Worm (Caenorhabditis elegans) whole organism, young adult: ENCODE results near the gene his-62.

Source experiments
- B0336.3 ChIP-seq: fragments of 200-800 bp; sonication (Bioruptor generic); IDR thresholded peaks from 2 replicates; pipeline ENCODE4 v1.3.6; 2022; ENCODE audit warnings: missing genetic modification characterization, missing compliant biosample characterization
- C17E4.6 ChIP-seq: fragments of 200-800 bp; sonication (Bioruptor generic); IDR thresholded peaks from 2 replicates; pipeline ENCODE4 v1.3.6; 2022; ENCODE audit warnings: missing genetic modification reagents, missing genetic modification characterization, missing compliant biosample characterization
- D2030.7 ChIP-seq: fragments of 200-800 bp; sonication (Bioruptor generic); IDR thresholded peaks from 2 replicates; pipeline ENCODE4 v1.3.6; 2022; ENCODE audit warnings: missing genetic modification reagents, missing genetic modification characterization, missing compliant biosample characterization
- F37B4.10 ChIP-seq: fragments of 200-800 bp; sonication (Bioruptor generic); IDR thresholded peaks from 2 replicates; pipeline ENCODE4 v1.3.6; 2022; ENCODE audit warnings: missing genetic modification characterization, missing compliant biosample characterization
- F39B2.1 ChIP-seq: fragments of 200-800 bp; sonication (Bioruptor generic); IDR thresholded peaks from 2 replicates; pipeline ENCODE4 v1.3.6; 2022; ENCODE audit warnings: missing genetic modification reagents, missing genetic modification characterization, missing compliant biosample characterization
- Y53G8AR.9 ChIP-seq: fragments of 200-800 bp; sonication (Bioruptor generic); conservative IDR thresholded peaks from 2 replicates; pipeline ENCODE4 v1.3.6; 2022; ENCODE audit warnings: missing genetic modification reagents, missing genetic modification characterization, missing compliant biosample characterization
- Y67H2A.10 ChIP-seq: fragments of 200-800 bp; sonication (Bioruptor generic); conservative IDR thresholded peaks from 2 replicates; pipeline ENCODE4 v1.3.6; 2022; ENCODE audit warnings: missing genetic modification reagents, missing genetic modification characterization, missing compliant biosample characterization
- ZK185.1 ChIP-seq: sonication (generic microtip); optimal IDR thresholded peaks from 2 replicates; lab custom pipeline; 2016; ENCODE audit warnings: mild to moderate bottlenecking, missing genetic modification characterization, missing compliant biosample characterization; ENCODE audit not compliant: poor library complexity, severe bottlenecking
- athp-1 ChIP-seq: sonication (generic microtip); optimal IDR thresholded peaks from 2 replicates; lab custom pipeline; 2017; ENCODE audit warnings: mild to moderate bottlenecking, missing genetic modification characterization, missing compliant biosample characterization
- attf-5 ChIP-seq: fragments of 200-800 bp; sonication (Bioruptor generic); optimal IDR thresholded peaks from 2 replicates; lab custom pipeline; 2018; ENCODE audit warnings: mild to moderate bottlenecking, missing genetic modification characterization, missing compliant biosample characterization
- attf-6 ChIP-seq: fragments of 200-800 bp; sonication (Bioruptor generic); IDR thresholded peaks from 2 replicates; pipeline ENCODE4 v1.3.6; 2022; ENCODE audit warnings: missing genetic modification reagents, missing genetic modification characterization, missing compliant biosample characterization
- cebp-2 ChIP-seq: fragments of 200-800 bp; sonication (Bioruptor generic); IDR thresholded peaks from 2 replicates; pipeline ENCODE4 v1.3.6; 2022; ENCODE audit warnings: missing genetic modification characterization, missing compliant biosample characterization
- ceh-91 ChIP-seq: fragments of 200-800 bp; sonication (Bioruptor generic); IDR thresholded peaks from 2 replicates; pipeline ENCODE4 v1.3.6; 2022; ENCODE audit warnings: missing genetic modification reagents, missing genetic modification characterization, missing compliant biosample characterization
- die-1 ChIP-seq: sonication (generic microtip); optimal IDR thresholded peaks from 2 replicates; lab custom pipeline; 2016; ENCODE audit warnings: missing genotype, mild to moderate bottlenecking, missing genetic modification characterization, missing compliant biosample characterization
- egl-44 ChIP-seq: fragments of 200-800 bp; sonication (Bioruptor generic); IDR thresholded peaks from 2 replicates; pipeline ENCODE4 v1.3.6; 2022; ENCODE audit warnings: missing genetic modification reagents, missing genetic modification characterization, missing compliant biosample characterization
- ekl-4 ChIP-seq: fragments of 200-800 bp; sonication (Bioruptor generic); IDR thresholded peaks from 2 replicates; pipeline ENCODE4 v1.3.6; 2022; ENCODE audit warnings: missing genetic modification reagents, missing genetic modification characterization, missing compliant biosample characterization
- hrde-1 ChIP-seq: sonication (generic microtip); optimal IDR thresholded peaks from 2 replicates; lab custom pipeline; 2016; ENCODE audit warnings: missing genetic modification characterization, mild to moderate bottlenecking, missing compliant biosample characterization, moderate library complexity, missing genotype, missing genetic modification reagents, borderline replicate concordance
- hsf-1 ChIP-seq: fragments of 200-800 bp; sonication (Bioruptor generic); IDR thresholded peaks from 2 replicates; pipeline ENCODE4 v1.3.6; 2022; ENCODE audit warnings: missing genetic modification reagents, missing genetic modification characterization, missing compliant biosample characterization
- let-607 ChIP-seq, 2 experiments: fragments of 200-800 bp in 1 of 2; sonication (Bioruptor generic) in 1 of 2; sonication (generic microtip) in 1 of 2; optimal IDR thresholded peaks; 2 replicates each; lab custom pipeline; 2016 to 2018; ENCODE audit warnings: mild to moderate bottlenecking in 2 of 2, missing compliant biosample characterization in 2 of 2, missing genetic modification characterization in 2 of 2, moderate library complexity in 2 of 2, missing genotype in 1 of 2
- lin-26 ChIP-seq: fragments of 200-800 bp; sonication (Bioruptor generic); IDR thresholded peaks from 2 replicates; pipeline ENCODE4 v1.3.6; 2022; ENCODE audit warnings: missing genetic modification reagents, missing genetic modification characterization, missing compliant biosample characterization
- lin-54 ChIP-seq: fragments of 200-800 bp; sonication (Bioruptor generic); optimal IDR thresholded peaks from 2 replicates; lab custom pipeline; 2018; ENCODE audit warnings: mild to moderate bottlenecking, missing genetic modification characterization, missing compliant biosample characterization
- lsl-1 ChIP-seq: fragments of 200-800 bp; sonication (Bioruptor generic); optimal IDR thresholded peaks from 2 replicates; lab custom pipeline; 2018; ENCODE audit warnings: mild to moderate bottlenecking, missing genetic modification characterization, moderate library complexity, missing compliant biosample characterization
- madf-6 ChIP-seq: fragments of 200-800 bp; sonication (Bioruptor generic); IDR thresholded peaks from 2 replicates; pipeline ENCODE4 v1.3.6; 2022; ENCODE audit warnings: missing genetic modification reagents, missing genetic modification characterization, missing compliant biosample characterization
- mel-28 ChIP-seq: sonication (generic microtip); optimal IDR thresholded peaks from 2 replicates; lab custom pipeline; 2016; ENCODE audit warnings: borderline replicate concordance, mild to moderate bottlenecking, missing genetic modification characterization, missing compliant biosample characterization
- nfya-1 ChIP-seq: sonication (generic microtip); optimal IDR thresholded peaks from 2 replicates; lab custom pipeline; 2017; ENCODE audit warnings: antibody characterized with exemption, missing compliant biosample characterization, missing genetic modification characterization, borderline replicate concordance; ENCODE audit not compliant: insufficient read depth
- rec-8 ChIP-seq, 2 experiments: sonication (generic microtip); optimal IDR thresholded peaks; 2 replicates each; lab custom pipeline; 2016; ENCODE audit warnings: mild to moderate bottlenecking in 2 of 2, missing genetic modification characterization in 2 of 2, missing genetic modification reagents in 2 of 2, missing genotype in 2 of 2, missing biosample characterization in 1 of 2, missing compliant biosample characterization in 1 of 2, moderate library complexity in 1 of 2
- snpc-4 ChIP-seq, 5 experiments: fragments of 150-350 bp in 1 of 5; sonication (generic microtip) in 4 of 5; optimal IDR thresholded peaks; 2 replicates each; lab custom pipeline; 2014 to 2018; ENCODE audit warnings: missing genetic modification characterization in 5 of 5, missing biosample characterization in 3 of 5, antibody characterized with exemption in 2 of 5, mild to moderate bottlenecking in 2 of 5, missing compliant biosample characterization in 2 of 5, missing genotype in 2 of 5, moderate library complexity in 2 of 5, missing genetic modification reagents in 1 of 5
- tbp1 ChIP-seq: fragments of 200-800 bp; sonication (Bioruptor generic); optimal IDR thresholded peaks from 2 replicates; lab custom pipeline; 2018; ENCODE audit warnings: mild to moderate bottlenecking, missing genetic modification characterization, missing compliant biosample characterization
- tlf-1 ChIP-seq: fragments of 200-800 bp; sonication (Bioruptor generic); optimal IDR thresholded peaks from 2 replicates; lab custom pipeline; 2018; ENCODE audit warnings: mild to moderate bottlenecking, missing genetic modification characterization, missing compliant biosample characterization
- xnd-1 ChIP-seq: sonication (generic microtip); optimal IDR thresholded peaks from 2 replicates; lab custom pipeline; 2016; ENCODE audit warnings: missing genotype, missing genetic modification reagents, missing genetic modification characterization, missing compliant biosample characterization
- ztf-22 ChIP-seq: fragments of 200-800 bp; sonication (Bioruptor generic); optimal IDR thresholded peaks from 2 replicates; lab custom pipeline; 2018; ENCODE audit warnings: mild to moderate bottlenecking, missing genetic modification characterization, moderate library complexity, missing compliant biosample characterization
- ztf-6 ChIP-seq: fragments of 200-800 bp; sonication (Bioruptor generic); IDR thresholded peaks from 2 replicates; pipeline ENCODE4 v1.3.6; 2022; ENCODE audit warnings: missing genetic modification reagents, missing genetic modification characterization, missing compliant biosample characterization

his-62 gene

DNA sequence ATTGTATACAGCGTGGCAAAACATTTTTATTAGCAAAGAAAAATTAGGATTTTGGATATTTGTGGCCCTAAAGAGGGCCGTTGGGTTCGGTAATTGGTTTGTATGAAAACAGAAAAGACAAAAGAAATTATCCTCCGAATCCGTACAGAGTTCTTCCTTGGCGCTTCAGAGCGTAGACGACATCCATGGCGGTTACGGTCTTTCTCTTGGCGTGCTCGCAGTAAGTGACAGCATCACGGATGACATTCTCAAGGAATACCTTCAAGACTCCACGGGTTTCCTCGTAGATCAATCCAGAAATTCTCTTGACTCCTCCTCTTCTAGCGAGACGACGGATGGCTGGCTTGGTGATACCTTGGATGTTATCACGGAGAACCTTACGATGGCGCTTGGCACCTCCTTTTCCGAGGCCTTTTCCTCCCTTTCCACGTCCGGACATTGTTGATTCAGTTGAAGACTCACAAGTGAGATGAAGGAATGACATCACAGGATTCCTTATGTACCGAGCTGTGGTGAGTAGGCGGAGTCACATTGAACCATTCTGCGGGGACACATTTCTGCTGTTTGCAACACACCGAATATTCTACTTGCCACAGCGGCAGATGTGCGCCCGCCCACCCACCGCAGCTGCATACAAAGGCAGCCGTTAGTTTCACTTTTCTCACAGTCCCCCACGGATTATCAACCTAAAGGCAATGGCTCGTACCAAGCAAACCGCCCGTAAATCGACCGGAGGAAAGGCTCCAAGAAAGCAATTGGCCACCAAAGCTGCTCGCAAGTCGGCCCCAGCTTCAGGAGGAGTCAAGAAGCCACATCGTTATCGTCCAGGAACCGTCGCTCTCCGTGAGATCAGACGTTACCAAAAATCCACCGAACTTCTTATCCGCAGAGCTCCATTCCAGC, 1.5 kb downstream of the his-62 start, which contains the start of the genes his-60 and his-59 (continued):
- TF ChIP-seq ztf-6 (GFP tag; lab: Robert Waterston, UW), result no peak
- peak; percentile 59 for TF ChIP-seq lsl-1 (GFP tag; lab: Kevin White, UChicago)
- peak; percentile 9 for TF ChIP-seq attf-5 (GFP tag; lab: Kevin White, UChicago)
- TF ChIP-seq ztf-22 (GFP tag; lab: Kevin White, UChicago), result no peak
- TF ChIP-seq Y67H2A.10, result no peak
- TF ChIP-seq die-1 (tag; lab: Kevin White, UChicago), result peak; percentile 43
- peak; percentile 88 for TF ChIP-seq egl-44 (GFP tag; lab: Robert Waterston, UW)
- no peak; the same call in 1 of the 2 replicates for TF ChIP-seq ceh-91 (GFP tag; lab: Robert Waterston, UW)
- peak; percentile 77 for TF ChIP-seq B0336.3 (GFP tag; lab: Robert Waterston, UW)
- TF ChIP-seq let-607 (tag; optimal IDR thresholded peaks at IDR 0.05; lab: Kevin White, UChicago), result no peak

DNA sequence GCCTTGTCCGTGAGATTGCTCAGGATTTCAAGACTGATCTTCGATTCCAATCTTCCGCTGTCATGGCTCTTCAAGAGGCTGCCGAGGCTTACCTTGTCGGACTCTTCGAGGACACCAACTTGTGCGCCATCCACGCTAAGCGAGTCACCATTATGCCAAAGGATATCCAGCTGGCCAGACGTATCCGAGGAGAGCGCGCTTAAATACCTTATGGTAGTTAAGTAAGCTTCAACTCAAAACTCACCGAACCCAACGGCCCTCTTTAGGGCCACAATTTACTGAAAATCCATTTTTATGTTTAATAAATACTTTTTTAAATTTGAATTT, 2.1 kb downstream of the his-62 start:
- TF ChIP-seq xnd-1 (tag; lab: Kevin White, UChicago) (peak; percentile 3), tbp1 (GFP tag; lab: Kevin White, UChicago) (peak; percentile 34), ZK185.1 (no peak), C17E4.6 (peak; percentile 51), lin-26 (GFP tag; lab: Robert Waterston, UW) (peak; percentile 84), snpc-4 (GFP tag; optimal IDR thresholded peaks at IDR 0.05; lab: Kevin White, UChicago) (no peak), snpc-4 (tag; optimal IDR thresholded peaks at IDR 0.05; lab: Kevin White, UChicago) (peak in 1 of 4 experiments; percentile 75), tlf-1 (GFP tag; lab: Kevin White, UChicago) (peak; percentile 51), Y53G8AR.9 (GFP tag; lab: Robert Waterston, UW) (peak; percentile 85), D2030.7 (GFP tag; lab: Robert Waterston, UW) (no peak), nfya-1 (tag; lab: Kevin White, UChicago) (no peak), hsf-1 (GFP tag; lab: Robert Waterston, UW) (0 out of 2 replicates have a peak, but pooled peaks have one; percentile 50), hrde-1 (peak; percentile 91), madf-6 (GFP tag; lab: Robert Waterston, UW) (peak; percentile 63), ekl-4 (GFP tag; lab: Robert Waterston, UW) (peak; percentile 57; the same call in 1 of the 2 replicates), attf-6 (peak; percentile 63), cebp-2 (peak; percentile 75; the same call in 1 of the 2 replicates), F39B2.1 (GFP tag; lab: Robert Waterston, UW) (peak; percentile 13; the same call in 1 of the 2 replicates), die-1 (tag; lab: Kevin White, UChicago) (peak; percentile 53), mel-28 (tag; lab: Kevin White, UChicago) (no peak), F37B4.10 (GFP tag; lab: Robert Waterston, UW) (0 out of 2 replicates have a peak, but pooled peaks have one; percentile 2), attf-5 (GFP tag; lab: Kevin White, UChicago) (no peak), rec-8 (tag; optimal IDR thresholded peaks at IDR 0.05; lab: Kevin White, UChicago) (peak in 1 of 2 experiments; percentile 32), lin-54 (GFP tag; lab: Kevin White, UChicago) (peak; percentile 35), B0336.3 (GFP tag; lab: Robert Waterston, UW) (peak; percentile 84), athp-1 (tag; lab: Kevin White, UChicago) (peak; percentile 27), lsl-1 (GFP tag; lab: Kevin White, UChicago) (peak; percentile 24)
